Worm (Caenorhabditis elegans) whole organism, L3 larva: ENCODE measurements around the gene lgc-9.

Experiments used
- ceh-9 ChIP-seq: sonication (generic microtip); optimal IDR thresholded peaks from 2 replicates; lab custom pipeline; 2018; ENCODE audit warnings: missing biosample characterization, missing genetic modification characterization
- fkh-10 ChIP-seq: sonication (generic microtip); optimal IDR thresholded peaks from 2 replicates; lab custom pipeline; 2017; ENCODE audit warnings: missing biosample characterization, missing genetic modification reagents, missing genetic modification characterization
- lin-39 ChIP-seq: fragments of 150-350 bp; optimal IDR thresholded peaks from 2 replicates; lab custom pipeline; 2018; ENCODE audit warnings: missing biosample characterization, missing genetic modification reagents, missing genetic modification characterization
- lsy-12 ChIP-seq: sonication (generic microtip); optimal IDR thresholded peaks from 2 replicates; lab custom pipeline; 2016; ENCODE audit warnings: mild to moderate bottlenecking, missing genetic modification characterization, missing compliant biosample characterization
- nhr-11 ChIP-seq: fragments of 150-350 bp; optimal IDR thresholded peaks from 2 replicates; lab custom pipeline; 2014; ENCODE audit warnings: missing biosample characterization, missing genetic modification characterization
- nhr-237 ChIP-seq: fragments of 150-350 bp; optimal IDR thresholded peaks from 2 replicates; lab custom pipeline; 2014; ENCODE audit warnings: missing biosample characterization, missing genetic modification characterization
- nhr-76 ChIP-seq: fragments of 150-350 bp; sonication (generic microtip); optimal IDR thresholded peaks from 5 replicates; lab custom pipeline; 2014; ENCODE audit warnings: missing biosample characterization, missing genetic modification characterization
- pqm-1 ChIP-seq: fragments of 150-350 bp; optimal IDR thresholded peaks from 2 replicates; lab custom pipeline; 2017; ENCODE audit warnings: missing biosample characterization, missing genetic modification characterization, inconsistent platforms
- sea-2 ChIP-seq: fragments of 150-350 bp; sonication (generic microtip); optimal IDR thresholded peaks from 4 replicates; lab custom pipeline; 2014; ENCODE audit warnings: missing biosample characterization, missing genetic modification reagents, missing genetic modification characterization
- snpc-4 ChIP-seq: fragments of 150-350 bp; optimal IDR thresholded peaks from 2 replicates; lab custom pipeline; 2014; ENCODE audit warnings: missing biosample characterization, missing genetic modification characterization
- unc-62 ChIP-seq: fragments of 150-350 bp; sonication (generic microtip); optimal IDR thresholded peaks from 4 replicates; lab custom pipeline; 2014; ENCODE audit warnings: missing biosample characterization, missing genetic modification reagents, missing genetic modification characterization

DNA sequence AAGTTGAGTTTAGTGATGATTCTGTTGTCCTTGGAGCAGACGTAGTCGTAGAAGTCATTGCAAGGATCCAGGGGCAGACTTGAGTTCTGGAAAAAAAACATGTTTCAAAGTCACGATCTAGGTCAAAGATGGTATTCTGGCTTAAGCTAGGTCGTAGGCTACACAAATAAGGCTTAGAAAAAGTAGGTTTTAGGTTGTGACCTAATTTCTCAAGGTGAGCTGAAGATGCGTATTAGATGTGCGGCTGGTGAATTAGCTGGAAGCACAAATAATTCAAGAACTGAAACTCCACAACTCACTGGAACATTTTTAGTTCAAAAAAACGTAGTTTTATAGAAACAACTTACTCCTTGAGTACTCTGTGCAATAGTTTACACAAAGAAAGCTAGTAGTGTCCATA, 28.6 kb downstream of the lgc-9 start, which contains the start of gene F09D12.2:
- TF ChIP-seq nhr-237 (tag; lab: Kevin White, UChicago) (no peak), pqm-1 (tag; lab: Kevin White, UChicago) (no peak), unc-62 (no peak), nhr-76 (tag; lab: Kevin White, UChicago) (no peak), ceh-9 (tag; lab: Kevin White, UChicago) (no peak), fkh-10 (no peak), snpc-4 (tag; lab: Kevin White, UChicago) (no peak), lin-39 (no peak), lsy-12 (no peak), nhr-11 (no peak), sea-2 (GFP tag; lab: Kevin White, UChicago) (no peak)
